Worm (Caenorhabditis elegans): ENCODE data around the gene rpl-35.

ce11 chrIII:7816463-7816862, 38.5 kb upstream of the rpl-35 start:
- TF ChIP-seq F23B12.7 (tag; optimal IDR thresholded peaks at IDR 0.05; ENCODE audit: insufficient read depth): no peak
- no peak for TF ChIP-seq snpc-1.3 (tag; optimal IDR thresholded peaks at IDR 0.05; ENCODE audit: insufficient read depth)
- TF ChIP-seq unc-130 (GFP tag; optimal IDR thresholded peaks at IDR 0.05): no peak
- no peak for TF ChIP-seq D2030.7 (GFP tag; IDR thresholded peaks at IDR 0.05)
- TF ChIP-seq efl-1 (GFP tag; optimal IDR thresholded peaks at IDR 0.05): no peak
- no peak for TF ChIP-seq unc-62 (GFP tag; optimal IDR thresholded peaks at IDR 0.05)
- no peak for TF ChIP-seq bed-1 (GFP tag; IDR thresholded peaks at IDR 0.05)
- TF ChIP-seq zim-3 (tag; optimal IDR thresholded peaks at IDR 0.05): no peak
